Worm (Caenorhabditis elegans): ENCODE data around the gene ints-13.

ce11 chrIV:275146-275545 lies 37.9 kb upstream of the ints-13 start:
- TF ChIP-seq W03F9.2 (tag; optimal IDR thresholded peaks at IDR 0.05) (no peak), dao-5 (tag; optimal IDR thresholded peaks at IDR 0.05) (no peak), him-1 (tag; optimal IDR thresholded peaks at IDR 0.05) (no peak)
